Worm (Caenorhabditis elegans): ENCODE results near the gene Y45F10B.9.
"Not testable (repeated sequence)": the region's sequence is repeated elsewhere in the genome, so short reads cannot be mapped to it uniquely, and the experiment has no call there.

The Y45F10B.9 gene

ce11 chrIV:13588544-13589043, 9.1 kb downstream of the Y45F10B.9 start, which contains the start of gene sru-9:
Gene sru-9, plus strand, starts transcription at chrIV:13588993.
- not testable (repeated sequence) for TF ChIP-seq nhr-23, nhr-77, lsy-2 (tag; optimal IDR thresholded peaks at IDR 0.05)

ce11 chrIV:13587175-13587574, 10.5 kb downstream of the Y45F10B.9 start, which contains the start of gene Y45F10B.12:
Gene Y45F10B.12, plus strand, starts transcription at chrIV:13587475.
- no peak for TF ChIP-seq nhr-237 (tag; optimal IDR thresholded peaks at IDR 0.05)
- no peak for TF ChIP-seq nhr-10 (tag; optimal IDR thresholded peaks at IDR 0.05)
- TF ChIP-seq unc-62 (GFP tag; optimal IDR thresholded peaks at IDR 0.05): no peak

ce11 chrIV:13584646-13585045, 13.1 kb downstream of the Y45F10B.9 start, which contains the start of gene sru-11:
Gene sru-11, plus strand, starts transcription at chrIV:13584946.
- TF ChIP-seq unc-62 (GFP tag; optimal IDR thresholded peaks at IDR 0.05) (no peak), nhr-11 (tag; optimal IDR thresholded peaks at IDR 0.05) (no peak), fos-1 (tag; optimal IDR thresholded peaks at IDR 0.05) (no peak), elt-1 (tag; optimal IDR thresholded peaks at IDR 0.05) (no peak), nhr-10 (tag; optimal IDR thresholded peaks at IDR 0.05) (no peak), lin-13 (GFP tag; optimal IDR thresholded peaks at IDR 0.05) (no peak), nhr-25 (tag; optimal IDR thresholded peaks at IDR 0.05) (no peak), aly-2 (tag; optimal IDR thresholded peaks at IDR 0.05) (no peak), egl-27 (tag; optimal IDR thresholded peaks at IDR 0.05) (no peak), sem-4 (tag; optimal IDR thresholded peaks at IDR 0.05) (no peak), mdl-1 (tag; optimal IDR thresholded peaks at IDR 0.05) (no peak), unc-39 (tag; optimal IDR thresholded peaks at IDR 0.05) (no peak), gmeb-1 (tag; optimal IDR thresholded peaks at IDR 0.05) (no peak)

ce11 chrIV:13582909-13583308, 14.8 kb downstream of the Y45F10B.9 start, which contains the start of gene sru-12:
Gene sru-12, plus strand, starts transcription at chrIV:13583209.
- TF ChIP-seq nhr-21 (tag; optimal IDR thresholded peaks at IDR 0.05): no peak
- no peak for TF ChIP-seq nhr-129 (tag; optimal IDR thresholded peaks at IDR 0.05)
- no peak for TF ChIP-seq R02D3.7 (tag; optimal IDR thresholded peaks at IDR 0.05)
- TF ChIP-seq ZK546.5 (tag; optimal IDR thresholded peaks at IDR 0.05): no peak
- no peak for TF ChIP-seq lin-39 (tag; optimal IDR thresholded peaks at IDR 0.05)
- TF ChIP-seq nhr-12 (tag; optimal IDR thresholded peaks at IDR 0.05): no peak
- TF ChIP-seq F13H6.1 (tag; optimal IDR thresholded peaks at IDR 0.05): no peak
- TF ChIP-seq sma-9 (GFP tag; optimal IDR thresholded peaks at IDR 0.05): no peak
- no peak for TF ChIP-seq sma-9 (tag; optimal IDR thresholded peaks at IDR 0.05)
- TF ChIP-seq nhr-6 (tag; optimal IDR thresholded peaks at IDR 0.05): no peak
- no peak for TF ChIP-seq C34F6.9 (tag; optimal IDR thresholded peaks at IDR 0.05)

- not testable (repeated sequence) for TF ChIP-seq fos-1, mdl-1, sem-4 (tag; optimal IDR thresholded peaks at IDR 0.05)
Measured at ce11 chrIV:13578953-13579352, 18.8 kb downstream of the Y45F10B.9 start, which contains the start of gene sru-16. Gene sru-16, plus strand, starts transcription at chrIV:13579253.

ce11 chrIV:13578174-13578573, 19.5 kb downstream of the Y45F10B.9 start, which contains the start of gene Y45F10B.8:
Gene Y45F10B.8, minus strand, starts transcription at chrIV:13578274.
- TF ChIP-seq elt-1, dmd-4, crh-2 (tag; optimal IDR thresholded peaks at IDR 0.05): not testable (repeated sequence)

- TF ChIP-seq nhr-11 (tag; optimal IDR thresholded peaks at IDR 0.05) (no peak), nhr-23 (tag; optimal IDR thresholded peaks at IDR 0.05) (no peak), elt-1 (tag; optimal IDR thresholded peaks at IDR 0.05) (no peak), nhr-77 (tag; optimal IDR thresholded peaks at IDR 0.05) (no peak), mab-5 (tag; optimal IDR thresholded peaks at IDR 0.05) (no peak), alr-1 (tag; optimal IDR thresholded peaks at IDR 0.05) (no peak), unc-39 (tag; optimal IDR thresholded peaks at IDR 0.05) (no peak), mbf-1 (tag; optimal IDR thresholded peaks at IDR 0.05) (no peak)
Measured at ce11 chrIV:13575673-13576072, 22.0 kb downstream of the Y45F10B.9 start.
